Worm (Caenorhabditis elegans): ENCODE data around the gene cln-3.1.

DNA sequence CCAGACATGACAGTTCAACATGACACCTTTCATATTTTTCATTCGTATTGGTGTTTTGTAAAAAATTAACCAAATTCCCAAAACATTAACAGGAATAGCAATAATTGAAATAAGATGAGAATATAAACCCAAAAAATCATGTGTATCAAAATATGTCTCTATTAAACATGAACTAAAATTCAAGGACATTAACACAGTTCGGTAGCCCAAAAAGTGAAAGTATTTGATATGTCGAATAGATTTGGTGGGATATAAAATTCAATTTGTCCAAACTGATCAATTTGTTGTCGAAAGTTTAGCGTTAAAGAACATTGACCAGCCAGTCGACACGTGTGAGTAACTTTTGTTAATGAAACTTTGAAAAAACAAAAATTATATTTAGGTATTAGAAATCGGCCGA lies 37.2 kb upstream of the cln-3.1 start, which contains the start of gene srh-46:
- TF ChIP-seq ets-4 (tag; optimal IDR thresholded peaks at IDR 0.05): no peak
- TF ChIP-seq nhr-11 (tag; optimal IDR thresholded peaks at IDR 0.05): no peak
- no peak for TF ChIP-seq C38D4.7 (GFP tag; optimal IDR thresholded peaks at IDR 0.05)
